Worm (Caenorhabditis elegans): ENCODE measurements around the gene F22E5.11.
"Not testable (repeated sequence)": the region's sequence is repeated elsewhere in the genome, so short reads cannot be mapped to it uniquely, and the experiment has no call there.

DNA sequence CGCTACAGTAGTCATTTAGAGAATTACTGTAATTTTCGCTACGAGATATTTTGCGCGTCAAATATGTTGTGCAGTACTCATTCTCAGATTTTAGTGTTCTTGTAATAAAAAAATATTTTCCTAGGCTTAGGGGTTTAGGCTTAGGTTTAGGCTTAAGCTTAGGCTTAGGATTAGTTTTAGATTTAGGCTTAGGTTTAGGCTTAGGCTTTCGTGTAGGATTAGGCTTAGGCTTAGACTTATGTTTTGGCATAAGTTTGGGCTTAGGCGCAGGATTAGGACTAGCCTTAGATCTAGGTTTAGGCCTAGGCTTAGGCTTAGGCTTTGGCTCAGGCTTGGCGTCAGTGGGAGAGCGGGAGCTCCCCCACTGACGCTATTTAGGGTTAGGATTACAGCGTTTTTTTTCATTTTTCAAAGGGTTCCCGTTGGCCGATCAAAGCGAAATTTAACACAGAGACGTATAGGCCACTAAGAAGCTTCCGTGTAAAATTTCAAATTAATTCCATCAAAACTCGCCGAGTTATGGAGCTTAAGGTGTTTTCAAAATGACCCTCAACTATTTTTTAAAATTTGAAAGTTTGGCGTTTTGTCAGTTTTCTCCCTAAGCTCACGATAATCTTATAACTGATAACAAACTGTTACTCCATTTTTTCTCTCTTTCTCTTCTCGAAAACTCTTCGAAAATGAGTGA is 4.9 kb downstream of the F22E5.11 start, which contains the start of gene F22E5.8:
- not testable (repeated sequence) for TF ChIP-seq unc-62 (GFP tag; optimal IDR thresholded peaks at IDR 0.05); ceh-16 (tag; optimal IDR thresholded peaks at IDR 0.05); nhr-12 (tag; optimal IDR thresholded peaks at IDR 0.05); egl-27 (tag; optimal IDR thresholded peaks at IDR 0.05); zag-1 (tag; optimal IDR thresholded peaks at IDR 0.05); ztf-1 (GFP tag; conservative IDR thresholded peaks at IDR 0.05); nhr-25 (tag; optimal IDR thresholded peaks at IDR 0.05); snpc-4 (tag; optimal IDR thresholded peaks at IDR 0.05); ama-1 (optimal IDR thresholded peaks at IDR 0.05); unc-55 (GFP tag; optimal IDR thresholded peaks at IDR 0.05); nhr-10 (tag; optimal IDR thresholded peaks at IDR 0.05); elt-1 (tag; optimal IDR thresholded peaks at IDR 0.05); skn-1 (tag; optimal IDR thresholded peaks at IDR 0.05)

Data from whole organism, L2 larva.